Worm (Caenorhabditis elegans) whole organism, early embryonic: ENCODE measurements around the gene str-63.
"Not testable (repeated sequence)": the region's sequence is repeated elsewhere in the genome, so short reads cannot be mapped to it uniquely, and the experiment has no call there.

Experiments used
- ama-1 ChIP-seq: fragments of 150-350 bp; optimal IDR thresholded peaks from 2 replicates; lab custom pipeline; 2014
- ceh-13 ChIP-seq: fragments of 200-800 bp; sonication (Bioruptor generic); optimal IDR thresholded peaks from 2 replicates; lab custom pipeline; 2018; ENCODE audit warnings: mild to moderate bottlenecking, missing genetic modification characterization, missing compliant biosample characterization
- ceh-36 ChIP-seq: sonication (generic microtip); optimal IDR thresholded peaks from 2 replicates; lab custom pipeline; 2016; ENCODE audit warnings: missing genetic modification characterization, inconsistent platforms, missing compliant biosample characterization
- flt-1 ChIP-seq: fragments of 200-800 bp; sonication (Bioruptor generic); IDR thresholded peaks from 2 replicates; pipeline ENCODE4 v1.3.6; 2022; ENCODE audit warnings: missing genetic modification characterization, missing compliant biosample characterization
- hnd-1 ChIP-seq: sonication (generic microtip); optimal IDR thresholded peaks from 2 replicates; lab custom pipeline; 2016; ENCODE audit warnings: missing genetic modification characterization, missing compliant biosample characterization

DNA sequence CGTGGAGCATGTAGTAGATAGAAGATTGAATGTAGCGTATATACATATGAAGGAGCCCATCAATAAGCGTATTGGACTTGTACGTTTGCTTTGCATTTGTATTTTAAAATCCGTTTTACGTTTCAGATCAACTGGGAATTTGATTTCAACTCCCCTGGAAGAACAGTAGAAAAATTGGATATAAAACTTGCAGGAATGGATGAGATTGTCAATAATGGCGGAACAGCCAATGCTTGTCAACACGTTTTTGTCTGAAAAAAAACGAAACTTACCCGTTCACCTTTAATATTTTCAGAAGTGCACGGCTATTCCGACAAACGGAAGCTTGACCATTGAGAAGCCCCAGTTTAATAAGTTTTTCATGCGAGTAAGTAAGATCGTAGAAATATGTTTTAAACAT lies 16.4 kb downstream of the str-63 start, which contains the start of gene C04E12.2:
- TF ChIP-seq ceh-36; flt-1; hnd-1 (tag; lab: Kevin White, UChicago); ama-1 (lab: Kevin White, UChicago); ceh-13: not testable (repeated sequence)
